Worm (Caenorhabditis elegans) whole organism, young adult: Measurements from ENCODE around the gene nhr-140.

Experiments used
- F49E8.2 ChIP-seq: sonication (generic microtip); optimal IDR thresholded peaks from 3 replicates; lab custom pipeline; 2017; ENCODE audit warnings: missing genetic modification characterization, mild to moderate bottlenecking, missing compliant biosample characterization, antibody characterized with exemption, moderate library complexity; ENCODE audit not compliant: insufficient read depth
- T07F8.4 ChIP-seq: sonication (generic microtip); optimal IDR thresholded peaks from 2 replicates; lab custom pipeline; 2016; ENCODE audit warnings: mild to moderate bottlenecking, missing genetic modification characterization, moderate library complexity, missing compliant biosample characterization
- akir-1 ChIP-seq: fragments of 200-800 bp; sonication (Bioruptor generic); optimal IDR thresholded peaks from 2 replicates; lab custom pipeline; 2018; ENCODE audit warnings: mild to moderate bottlenecking, missing genetic modification characterization, moderate library complexity, missing compliant biosample characterization
- aptf-3 ChIP-seq: fragments of 200-800 bp; sonication (Bioruptor generic); IDR thresholded peaks from 2 replicates; pipeline ENCODE4 v1.3.6; 2022; ENCODE audit warnings: missing genetic modification characterization, missing compliant biosample characterization
- ets-4 ChIP-seq: fragments of 200-800 bp; sonication (Bioruptor generic); optimal IDR thresholded peaks from 2 replicates; lab custom pipeline; 2018; ENCODE audit warnings: mild to moderate bottlenecking, missing genetic modification characterization, missing compliant biosample characterization
- fkh-3 ChIP-seq: sonication (generic microtip); optimal IDR thresholded peaks from 2 replicates; lab custom pipeline; 2016; ENCODE audit warnings: mild to moderate bottlenecking, missing genetic modification characterization, missing compliant biosample characterization
- hmg-1.2 ChIP-seq: fragments of 200-800 bp; sonication (Bioruptor generic); IDR thresholded peaks from 2 replicates; pipeline ENCODE4 v1.3.6; 2022; ENCODE audit warnings: missing genetic modification reagents, missing genetic modification characterization, missing compliant biosample characterization
- lag-1 ChIP-seq: fragments of 200-800 bp; sonication (Bioruptor generic); IDR thresholded peaks from 2 replicates; pipeline ENCODE4 v1.3.6; 2022; ENCODE audit warnings: missing genetic modification reagents, missing genetic modification characterization, missing compliant biosample characterization
- madf-3 ChIP-seq: fragments of 200-800 bp; sonication (Bioruptor generic); IDR thresholded peaks from 2 replicates; pipeline ENCODE4 v1.3.6; 2022; ENCODE audit warnings: missing genetic modification reagents, missing genetic modification characterization, missing compliant biosample characterization
- mes-4 ChIP-seq: sonication (generic microtip); optimal IDR thresholded peaks from 2 replicates; lab custom pipeline; 2016; ENCODE audit warnings: missing genotype, missing genetic modification characterization, missing compliant biosample characterization
- nfyb-1 ChIP-seq: fragments of 200-800 bp; sonication (Bioruptor generic); IDR thresholded peaks from 2 replicates; pipeline ENCODE4 v1.3.6; 2022; ENCODE audit warnings: missing genetic modification reagents, missing genetic modification characterization, missing compliant biosample characterization
- rec-8 ChIP-seq, 2 experiments: sonication (generic microtip); optimal IDR thresholded peaks; 2 replicates each; lab custom pipeline; 2016; ENCODE audit warnings: mild to moderate bottlenecking in 2 of 2, missing genetic modification characterization in 2 of 2, missing genetic modification reagents in 2 of 2, missing genotype in 2 of 2, missing biosample characterization in 1 of 2, missing compliant biosample characterization in 1 of 2, moderate library complexity in 1 of 2
- sdz-38 ChIP-seq: sonication (generic microtip); optimal IDR thresholded peaks from 2 replicates; lab custom pipeline; 2016; ENCODE audit warnings: missing genotype, missing genetic modification characterization, missing compliant biosample characterization
- zfh-2 ChIP-seq: fragments of 200-800 bp; sonication (Bioruptor generic); conservative IDR thresholded peaks from 2 replicates; pipeline ENCODE4 v1.3.6; 2022; ENCODE audit warnings: missing genetic modification reagents, missing genetic modification characterization, missing compliant biosample characterization
- zim-3 ChIP-seq: sonication (generic microtip); optimal IDR thresholded peaks from 2 replicates; lab custom pipeline; 2017; ENCODE audit warnings: mild to moderate bottlenecking, missing genetic modification characterization, moderate library complexity, missing compliant biosample characterization

Gene nhr-140

DNA sequence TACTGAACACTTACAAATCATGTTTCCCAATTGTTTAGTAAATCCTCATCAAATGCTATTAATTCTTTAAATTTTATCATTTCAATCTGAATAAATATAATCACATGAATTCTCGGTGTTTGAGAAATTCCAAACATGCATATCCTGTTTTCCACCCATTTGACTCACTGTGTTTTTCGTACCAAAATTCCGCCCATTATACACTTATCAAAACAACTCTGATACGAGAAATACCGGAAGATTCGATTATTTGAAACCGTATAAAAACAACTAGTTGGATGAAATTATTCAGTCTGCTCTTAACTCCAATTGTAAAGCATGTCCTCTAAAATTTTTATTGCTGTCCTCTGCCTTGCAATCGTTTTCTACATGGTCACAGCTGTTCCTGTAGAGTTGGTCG is 41.3 kb downstream of the nhr-140 start, which contains the start of gene Y57E12B.1:
Y57E12B.1 (plus strand) TSS at position 301 of the 400 bp plus-strand sequence.
- no peak for TF ChIP-seq fkh-3 (tag; lab: Kevin White, UChicago)
- no peak for TF ChIP-seq rec-8 (tag; optimal IDR thresholded peaks at IDR 0.05; lab: Kevin White, UChicago)
- TF ChIP-seq ets-4 (GFP tag; lab: Kevin White, UChicago) = no peak
- TF ChIP-seq F49E8.2 (tag; lab: Kevin White, UChicago) = no peak
- no peak for TF ChIP-seq aptf-3 (GFP tag; lab: Robert Waterston, UW)
- TF ChIP-seq akir-1 (GFP tag; lab: Kevin White, UChicago) = no peak
- no peak for TF ChIP-seq zim-3 (tag; lab: Kevin White, UChicago)
- TF ChIP-seq sdz-38 (tag; lab: Kevin White, UChicago) = no peak
- no peak for TF ChIP-seq hmg-1.2 (GFP tag; lab: Robert Waterston, UW)
- no peak for TF ChIP-seq lag-1 (GFP tag; lab: Robert Waterston, UW)
- TF ChIP-seq mes-4 (tag; lab: Kevin White, UChicago) = no peak
- no peak for TF ChIP-seq nfyb-1 (GFP tag; lab: Robert Waterston, UW)
- no peak for TF ChIP-seq T07F8.4 (tag; lab: Kevin White, UChicago)

DNA sequence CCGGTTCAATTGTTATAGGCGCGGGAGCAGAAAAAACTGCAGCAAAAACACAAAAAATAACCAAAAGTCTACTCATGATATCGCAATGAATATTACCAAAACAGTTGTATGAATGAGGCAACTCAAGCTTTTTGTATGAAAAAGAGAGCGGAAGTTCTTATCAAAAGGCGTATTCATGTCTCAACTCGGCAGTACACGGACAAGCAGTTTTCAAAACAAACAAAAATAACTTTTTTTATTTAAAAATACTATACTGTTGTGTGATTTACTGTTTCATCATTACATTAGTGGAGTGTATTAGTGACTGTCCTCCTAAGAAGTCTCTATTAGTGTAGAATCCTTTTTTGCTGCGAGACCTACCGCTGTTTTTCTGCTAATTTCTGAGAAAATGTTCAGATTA is 42.0 kb downstream of the nhr-140 start, which contains the start of gene Y57E12B.4:
Y57E12B.4 (minus strand) TSS at position 101 of the 400 bp plus-strand sequence.
- no peak for TF ChIP-seq zfh-2 (GFP tag; lab: Robert Waterston, UW)
- TF ChIP-seq madf-3 (GFP tag; lab: Robert Waterston, UW) = no peak
